Fruit fly (Drosophila melanogaster): ENCODE data around the gene eIF3f1.

DNA sequence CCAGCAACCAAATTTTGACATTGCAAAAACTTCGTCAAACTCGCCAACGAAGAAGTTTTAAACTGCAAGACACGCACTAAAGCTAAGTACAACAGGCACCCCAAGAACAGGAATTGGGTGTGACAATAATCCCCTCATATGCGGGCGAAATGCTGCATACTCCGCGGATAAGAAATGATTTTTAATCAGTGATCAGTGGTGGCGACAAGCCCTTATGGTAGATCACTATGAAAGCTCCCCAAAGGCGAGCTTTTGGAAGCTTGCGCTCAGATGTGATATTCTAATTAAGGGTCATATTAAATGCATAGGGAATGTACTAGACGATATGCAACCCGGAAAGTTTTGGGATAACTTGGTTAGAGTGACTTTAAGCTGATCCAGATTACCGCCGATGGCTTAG is 3.6 kb upstream of the eIF3f1 start:
- TF ChIP-seq Blimp-1 (GFP tag; optimal IDR thresholded peaks at IDR 0.05) (no peak), OdsH (GFP tag; optimal IDR thresholded peaks at IDR 0.05) (no peak), CG3919 (GFP tag; optimal IDR thresholded peaks at IDR 0.05) (no peak), Eip75B (GFP tag; optimal IDR thresholded peaks at IDR 0.05) (no peak), CG10669 (GFP tag; optimal IDR thresholded peaks at IDR 0.05) (no peak), CG8632 (GFP tag; optimal IDR thresholded peaks at IDR 0.05) (no peak), Hr38 (GFP tag; optimal IDR thresholded peaks at IDR 0.05) (no peak), CG6854 (GFP tag; optimal IDR thresholded peaks at IDR 0.05) (no peak)

Data from whole organism, prepupa.